Worm (Caenorhabditis elegans): ENCODE measurements around the gene T11F9.10.
"Not testable (repeated sequence)": the region's sequence is repeated elsewhere in the genome, so short reads cannot be mapped to it uniquely, and the experiment has no call there.

The T11F9.10 gene

ce11 chrV:11475638-11476037 is 11.1 kb upstream of the T11F9.10 start, which contains the start of gene T11F9.7:
T11F9.7 (plus strand) TSS chrV:11475938.
- not testable (repeated sequence) for TF ChIP-seq W03F9.2, him-1, dao-5 (tag; optimal IDR thresholded peaks at IDR 0.05)

- no peak for TF ChIP-seq W03F9.2 (tag; optimal IDR thresholded peaks at IDR 0.05)
- no peak for TF ChIP-seq dao-5 (tag; optimal IDR thresholded peaks at IDR 0.05)
- no peak for TF ChIP-seq him-1 (tag; optimal IDR thresholded peaks at IDR 0.05)
Observed at ce11 chrV:11479406-11479805, 7.4 kb upstream of the T11F9.10 start, which contains the start of gene T11F9.22. T11F9.22 (plus strand) TSS chrV:11479706.

ce11 chrV:11480734-11481133 is 6.0 kb upstream of the T11F9.10 start, which contains the start of gene T11F9.14:
T11F9.14 (minus strand) TSS chrV:11480834.
- not testable (repeated sequence) for TF ChIP-seq dao-5, him-1, W03F9.2 (tag; optimal IDR thresholded peaks at IDR 0.05)

ce11 chrV:11483580-11484092 is 3.1 kb upstream of the T11F9.10 start, which contains the start of gene col-157:
col-157 (plus strand) TSS chrV:11484042.
- TF ChIP-seq him-1, dao-5, W03F9.2 (tag; optimal IDR thresholded peaks at IDR 0.05): not testable (repeated sequence)

- TF ChIP-seq him-1 (tag; optimal IDR thresholded peaks at IDR 0.05), result no peak
- TF ChIP-seq W03F9.2 (tag; optimal IDR thresholded peaks at IDR 0.05), result no peak
- TF ChIP-seq dao-5 (tag; optimal IDR thresholded peaks at IDR 0.05), result no peak
Observed at ce11 chrV:11484404-11484803, 2.4 kb upstream of the T11F9.10 start.

- TF ChIP-seq W03F9.2 (tag; optimal IDR thresholded peaks at IDR 0.05), result no peak
- no peak for TF ChIP-seq him-1 (tag; optimal IDR thresholded peaks at IDR 0.05)
- TF ChIP-seq dao-5 (tag; optimal IDR thresholded peaks at IDR 0.05), result no peak
Observed at ce11 chrV:11485558-11485957, 1.2 kb upstream of the T11F9.10 start, which contains the start of gene srh-1. srh-1 (plus strand) TSS chrV:11485858.

ce11 chrV:11488288-11488687 is 1.5 kb downstream of the T11F9.10 start:
- TF ChIP-seq him-1 (tag; optimal IDR thresholded peaks at IDR 0.05), result no peak
- no peak for TF ChIP-seq W03F9.2 (tag; optimal IDR thresholded peaks at IDR 0.05)
- TF ChIP-seq dao-5 (tag; optimal IDR thresholded peaks at IDR 0.05), result no peak

- no peak for TF ChIP-seq him-1 (tag; optimal IDR thresholded peaks at IDR 0.05)
- TF ChIP-seq dao-5 (tag; optimal IDR thresholded peaks at IDR 0.05), result no peak
- TF ChIP-seq W03F9.2 (tag; optimal IDR thresholded peaks at IDR 0.05), result no peak
Observed at ce11 chrV:11490382-11490781, 3.6 kb downstream of the T11F9.10 start, which contains the start of gene dhs-19. dhs-19 (minus strand) TSS chrV:11490482.

ce11 chrV:11492456-11492855 is 5.7 kb downstream of the T11F9.10 start, which contains the start of gene T11F9.21:
T11F9.21 (plus strand) TSS chrV:11492756.
- no peak for TF ChIP-seq W03F9.2 (tag; optimal IDR thresholded peaks at IDR 0.05)
- TF ChIP-seq dao-5 (tag; optimal IDR thresholded peaks at IDR 0.05), result no peak
- TF ChIP-seq him-1 (tag; optimal IDR thresholded peaks at IDR 0.05), result no peak

ce11 chrV:11496283-11496682 is 9.5 kb downstream of the T11F9.10 start, which contains the start of gene htrl-1:
htrl-1 (minus strand) TSS chrV:11496383.
- no peak for TF ChIP-seq him-1 (tag; optimal IDR thresholded peaks at IDR 0.05)
- no peak for TF ChIP-seq dao-5 (tag; optimal IDR thresholded peaks at IDR 0.05)
- TF ChIP-seq W03F9.2 (tag; optimal IDR thresholded peaks at IDR 0.05), result no peak

ce11 chrV:11497475-11497874 is 10.7 kb downstream of the T11F9.10 start:
- TF ChIP-seq W03F9.2 (tag; optimal IDR thresholded peaks at IDR 0.05), result no peak
- TF ChIP-seq him-1 (tag; optimal IDR thresholded peaks at IDR 0.05), result no peak
- TF ChIP-seq dao-5 (tag; optimal IDR thresholded peaks at IDR 0.05), result no peak

ce11 chrV:11499786-11500185 is 13.0 kb downstream of the T11F9.10 start:
- no peak for TF ChIP-seq dao-5 (tag; optimal IDR thresholded peaks at IDR 0.05)
- no peak for TF ChIP-seq him-1 (tag; optimal IDR thresholded peaks at IDR 0.05)
- TF ChIP-seq W03F9.2 (tag; optimal IDR thresholded peaks at IDR 0.05), result no peak

ce11 chrV:11500980-11501379 is 14.2 kb downstream of the T11F9.10 start:
- TF ChIP-seq him-1 (tag; optimal IDR thresholded peaks at IDR 0.05), result no peak
- TF ChIP-seq dao-5 (tag; optimal IDR thresholded peaks at IDR 0.05), result no peak
- TF ChIP-seq W03F9.2 (tag; optimal IDR thresholded peaks at IDR 0.05), result no peak

ce11 chrV:11503081-11503751 is 16.4 kb downstream of the T11F9.10 start, which contains the start of gene C55A6.12:
C55A6.12 (minus strand) TSS chrV:11503131.
- no peak for TF ChIP-seq him-1 (tag; optimal IDR thresholded peaks at IDR 0.05)
- no peak for TF ChIP-seq W03F9.2 (tag; optimal IDR thresholded peaks at IDR 0.05)
- no peak for TF ChIP-seq dao-5 (tag; optimal IDR thresholded peaks at IDR 0.05)

Measured in whole organism, L4/young adult.